Worm (Caenorhabditis elegans) whole organism, L3 larva: Measurements from ENCODE around the gene lec-1.

ENCODE experiments used
- ZK546.5 ChIP-seq: sonication (generic microtip); optimal IDR thresholded peaks from 2 replicates; lab custom pipeline; 2017; ENCODE audit warnings: missing biosample characterization, missing genetic modification characterization
- ceh-28 ChIP-seq: fragments of 150-350 bp; optimal IDR thresholded peaks from 2 replicates; lab custom pipeline; 2014; ENCODE audit warnings: missing biosample characterization, missing genetic modification reagents, missing genetic modification characterization
- ceh-9 ChIP-seq: sonication (generic microtip); optimal IDR thresholded peaks from 2 replicates; lab custom pipeline; 2018; ENCODE audit warnings: missing biosample characterization, missing genetic modification characterization
- egl-27 ChIP-seq: sonication (generic microtip); optimal IDR thresholded peaks from 4 replicates; lab custom pipeline; 2017; ENCODE audit warnings: missing biosample characterization, missing genetic modification reagents, missing genetic modification characterization
- egl-5 ChIP-seq: fragments of 150-350 bp; optimal IDR thresholded peaks from 2 replicates; lab custom pipeline; 2017; ENCODE audit warnings: missing biosample characterization, missing genetic modification reagents, missing genetic modification characterization, inconsistent platforms
- elt-1 ChIP-seq: fragments of 150-350 bp; optimal IDR thresholded peaks from 2 replicates; lab custom pipeline; 2014; ENCODE audit warnings: missing biosample characterization, missing genetic modification characterization
- elt-2 ChIP-seq: sonication (generic microtip); optimal IDR thresholded peaks from 2 replicates; lab custom pipeline; 2016; ENCODE audit warnings: missing genetic modification reagents, mild to moderate bottlenecking, missing genetic modification characterization, missing compliant biosample characterization
- elt-3 ChIP-seq, 3 experiments: fragments of 150-350 bp in 1 of 3; sonication (generic microtip) in 2 of 3; optimal IDR thresholded peaks; 2 replicates in 2 of 3; 4 replicates in 1 of 3; lab custom pipeline; 2014 to 2017; ENCODE audit warnings: missing biosample characterization in 3 of 3, missing genetic modification characterization in 3 of 3
- eor-1 ChIP-seq, 2 experiments: fragments of 150-350 bp; optimal IDR thresholded peaks; 2 replicates each; lab custom pipeline; 2014 to 2018; ENCODE audit warnings: missing biosample characterization in 2 of 2, missing genetic modification characterization in 2 of 2
- fkh-2 ChIP-seq: fragments of 150-350 bp; optimal IDR thresholded peaks from 2 replicates; lab custom pipeline; 2014; ENCODE audit warnings: missing biosample characterization, missing genetic modification reagents, missing genetic modification characterization
- fos-1 ChIP-seq: fragments of 150-350 bp; optimal IDR thresholded peaks from 2 replicates; lab custom pipeline; 2014; ENCODE audit warnings: missing biosample characterization, missing genetic modification characterization
- jun-1 ChIP-seq: fragments of 150-350 bp; optimal IDR thresholded peaks from 2 replicates; lab custom pipeline; 2014; ENCODE audit warnings: missing biosample characterization, missing genetic modification reagents, missing genetic modification characterization
- lin-15B ChIP-seq: fragments of 150-350 bp; optimal IDR thresholded peaks from 2 replicates; lab custom pipeline; 2014; ENCODE audit warnings: missing biosample characterization, missing genetic modification characterization
- lin-39 ChIP-seq: fragments of 150-350 bp; optimal IDR thresholded peaks from 2 replicates; lab custom pipeline; 2018; ENCODE audit warnings: missing biosample characterization, missing genetic modification reagents, missing genetic modification characterization
- lsy-12 ChIP-seq: sonication (generic microtip); optimal IDR thresholded peaks from 2 replicates; lab custom pipeline; 2016; ENCODE audit warnings: mild to moderate bottlenecking, missing genetic modification characterization, missing compliant biosample characterization
- mdl-1 ChIP-seq: fragments of 150-350 bp; optimal IDR thresholded peaks from 2 replicates; lab custom pipeline; 2014; ENCODE audit warnings: missing biosample characterization, missing genetic modification characterization
- nhr-11 ChIP-seq: fragments of 150-350 bp; optimal IDR thresholded peaks from 2 replicates; lab custom pipeline; 2014; ENCODE audit warnings: missing biosample characterization, missing genetic modification characterization
- nhr-12 ChIP-seq: fragments of 150-350 bp; optimal IDR thresholded peaks from 2 replicates; lab custom pipeline; 2014; ENCODE audit warnings: missing biosample characterization, missing genetic modification characterization
- nhr-23 ChIP-seq: fragments of 150-350 bp; optimal IDR thresholded peaks from 2 replicates; lab custom pipeline; 2014; ENCODE audit warnings: missing biosample characterization, missing genetic modification reagents, missing genetic modification characterization
- nhr-237 ChIP-seq: fragments of 150-350 bp; optimal IDR thresholded peaks from 2 replicates; lab custom pipeline; 2014; ENCODE audit warnings: missing biosample characterization, missing genetic modification characterization
- nhr-25 ChIP-seq: sonication (generic microtip); optimal IDR thresholded peaks from 2 replicates; lab custom pipeline; 2017; ENCODE audit warnings: missing biosample characterization, missing genetic modification characterization
- nhr-28 ChIP-seq: fragments of 150-350 bp; optimal IDR thresholded peaks from 2 replicates; lab custom pipeline; 2014; ENCODE audit warnings: missing biosample characterization, missing genetic modification characterization
- nhr-43 ChIP-seq: sonication (generic microtip); optimal IDR thresholded peaks from 2 replicates; lab custom pipeline; 2016; ENCODE audit warnings: mild to moderate bottlenecking, missing genetic modification characterization, missing compliant biosample characterization; ENCODE audit not compliant: poor library complexity, severe bottlenecking
- nhr-67 ChIP-seq: fragments of 150-350 bp; optimal IDR thresholded peaks from 2 replicates; lab custom pipeline; 2014; ENCODE audit warnings: missing biosample characterization, missing genetic modification characterization
- nhr-76 ChIP-seq: fragments of 150-350 bp; sonication (generic microtip); optimal IDR thresholded peaks from 5 replicates; lab custom pipeline; 2014; ENCODE audit warnings: missing biosample characterization, missing genetic modification characterization
- pha-4 ChIP-seq: fragments of 150-350 bp; optimal IDR thresholded peaks from 2 replicates; lab custom pipeline; 2014; ENCODE audit warnings: missing biosample characterization, missing genetic modification reagents, missing genetic modification characterization
- pqm-1 ChIP-seq: fragments of 150-350 bp; optimal IDR thresholded peaks from 2 replicates; lab custom pipeline; 2017; ENCODE audit warnings: missing biosample characterization, missing genetic modification characterization, inconsistent platforms
- sea-2 ChIP-seq: fragments of 150-350 bp; sonication (generic microtip); optimal IDR thresholded peaks from 4 replicates; lab custom pipeline; 2014; ENCODE audit warnings: missing biosample characterization, missing genetic modification reagents, missing genetic modification characterization
- skn-1 ChIP-seq: fragments of 150-350 bp; optimal IDR thresholded peaks from 2 replicates; lab custom pipeline; 2014; ENCODE audit warnings: missing biosample characterization, missing genetic modification characterization
- tbx-2 ChIP-seq: sonication (generic microtip); optimal IDR thresholded peaks from 2 replicates; lab custom pipeline; 2016; ENCODE audit warnings: mild to moderate bottlenecking, missing genetic modification characterization, missing compliant biosample characterization
- unc-39 ChIP-seq: sonication (generic microtip); optimal IDR thresholded peaks from 4 replicates; lab custom pipeline; 2017; ENCODE audit warnings: missing biosample characterization, missing genetic modification characterization
- unc-62 ChIP-seq: fragments of 150-350 bp; sonication (generic microtip); optimal IDR thresholded peaks from 4 replicates; lab custom pipeline; 2014; ENCODE audit warnings: missing biosample characterization, missing genetic modification reagents, missing genetic modification characterization
- ztf-11 ChIP-seq: fragments of 150-350 bp; optimal IDR thresholded peaks from 2 replicates; lab custom pipeline; 2014; ENCODE audit warnings: missing biosample characterization, missing genetic modification characterization
- ztf-4 ChIP-seq: fragments of 150-350 bp; optimal IDR thresholded peaks from 2 replicates; lab custom pipeline; 2014; ENCODE audit warnings: missing biosample characterization, missing genetic modification characterization

lec-1 gene

DNA sequence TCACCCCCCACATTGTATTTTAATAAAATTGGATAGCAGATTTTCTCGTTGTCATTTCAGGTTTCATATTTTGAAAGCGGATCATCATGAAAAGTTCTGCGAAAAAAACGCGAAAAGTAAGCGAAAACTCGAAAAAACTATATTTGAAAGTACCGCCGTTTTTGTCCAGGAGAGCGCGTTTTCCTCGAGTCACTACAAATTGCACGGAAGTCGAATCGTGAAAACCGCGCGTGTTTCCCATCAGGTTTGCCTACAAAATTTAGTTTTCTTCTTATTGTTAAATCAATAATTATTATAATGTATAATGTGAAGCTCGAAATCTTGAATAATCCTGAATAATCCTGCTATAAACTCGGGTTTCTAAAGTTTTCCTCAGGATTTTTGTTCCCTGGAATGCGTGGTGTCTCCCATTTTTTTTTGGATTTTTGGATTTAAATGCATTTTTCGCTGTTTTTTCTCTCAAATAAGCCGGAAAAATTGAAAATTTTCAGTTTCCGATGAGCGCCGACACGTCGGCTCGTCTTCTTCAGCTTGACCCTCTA lies 4.4 kb downstream of the lec-1 start, which contains the start of gene btf-1 (continued):
- peak; percentile 60 for TF ChIP-seq skn-1

DNA sequence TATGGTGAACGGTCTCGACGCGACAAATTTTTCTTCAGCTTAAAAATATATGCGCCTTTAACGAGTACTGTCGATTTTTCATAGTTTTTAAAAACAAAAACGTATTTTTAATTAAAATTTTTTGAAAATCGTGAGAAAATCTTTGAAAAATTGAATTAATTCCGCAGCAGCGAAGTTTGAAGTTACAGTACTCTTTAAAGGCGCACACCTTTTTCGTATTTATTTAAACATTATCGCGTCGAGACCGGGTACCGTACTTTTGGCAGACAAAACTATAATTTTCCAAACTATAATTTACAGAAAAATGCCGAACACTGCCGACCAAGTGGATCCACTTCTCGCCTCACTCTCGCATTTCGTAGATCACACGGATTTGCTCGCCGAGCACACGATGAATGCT lies 20.4 kb downstream of the lec-1 start, which contains the start of gene F15D4.2:
F15D4.2 (plus strand) TSS at position 301 of the 400 bp plus-strand sequence.
- TF ChIP-seq ceh-9 (tag; lab: Kevin White, UChicago) = no peak
- no peak for TF ChIP-seq pqm-1 (tag; lab: Kevin White, UChicago)
- no peak for TF ChIP-seq nhr-25 (tag; lab: Kevin White, UChicago)
- no peak for TF ChIP-seq mdl-1 (tag; lab: Kevin White, UChicago)
- TF ChIP-seq nhr-43 (tag; lab: Kevin White, UChicago) = no peak
- no peak for TF ChIP-seq nhr-76
- no peak for TF ChIP-seq pha-4 (tag; lab: Kevin White, UChicago)
- no peak for TF ChIP-seq tbx-2 (tag; lab: Kevin White, UChicago)
- no peak for TF ChIP-seq fos-1 (tag; lab: Kevin White, UChicago)
- no peak for TF ChIP-seq elt-3 (tag; optimal IDR thresholded peaks at IDR 0.05; lab: Kevin White, UChicago)
- TF ChIP-seq elt-1 (tag; lab: Kevin White, UChicago) = no peak
- TF ChIP-seq sea-2 (GFP tag; lab: Kevin White, UChicago) = no peak
- TF ChIP-seq nhr-23 (tag; lab: Kevin White, UChicago) = no peak
- no peak for TF ChIP-seq egl-5 (tag; lab: Kevin White, UChicago)
- no peak for TF ChIP-seq nhr-11
- TF ChIP-seq unc-62 (GFP tag; lab: Kevin White, UChicago) = no peak
- TF ChIP-seq nhr-67 (tag; lab: Kevin White, UChicago) = no peak
- no peak for TF ChIP-seq lsy-12 (tag; lab: Kevin White, UChicago)
- no peak for TF ChIP-seq eor-1 (tag; optimal IDR thresholded peaks at IDR 0.05; lab: Kevin White, UChicago)

DNA sequence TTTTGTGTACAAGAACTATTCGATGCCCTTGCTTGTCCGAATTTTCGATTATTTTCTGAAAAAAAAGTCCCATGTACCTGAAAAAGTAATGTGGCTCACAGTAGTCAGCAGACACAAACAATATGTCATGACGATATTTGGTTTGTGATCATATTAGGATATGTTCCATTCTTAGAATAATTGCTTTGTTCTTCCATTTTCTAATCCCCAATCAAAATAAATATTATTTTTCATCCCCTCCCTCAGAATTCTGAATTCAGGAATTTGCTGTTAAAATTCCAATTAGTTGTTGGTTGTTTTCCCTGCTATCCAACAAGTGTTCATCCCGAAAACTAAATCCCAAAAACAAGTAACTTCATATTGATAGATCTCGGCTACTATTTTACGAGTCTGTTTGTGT lies 24.0 kb downstream of the lec-1 start:
- TF ChIP-seq elt-1 (tag; lab: Kevin White, UChicago) (no peak), lin-39 (tag; lab: Kevin White, UChicago) (no peak), pqm-1 (tag; lab: Kevin White, UChicago) (no peak)

DNA sequence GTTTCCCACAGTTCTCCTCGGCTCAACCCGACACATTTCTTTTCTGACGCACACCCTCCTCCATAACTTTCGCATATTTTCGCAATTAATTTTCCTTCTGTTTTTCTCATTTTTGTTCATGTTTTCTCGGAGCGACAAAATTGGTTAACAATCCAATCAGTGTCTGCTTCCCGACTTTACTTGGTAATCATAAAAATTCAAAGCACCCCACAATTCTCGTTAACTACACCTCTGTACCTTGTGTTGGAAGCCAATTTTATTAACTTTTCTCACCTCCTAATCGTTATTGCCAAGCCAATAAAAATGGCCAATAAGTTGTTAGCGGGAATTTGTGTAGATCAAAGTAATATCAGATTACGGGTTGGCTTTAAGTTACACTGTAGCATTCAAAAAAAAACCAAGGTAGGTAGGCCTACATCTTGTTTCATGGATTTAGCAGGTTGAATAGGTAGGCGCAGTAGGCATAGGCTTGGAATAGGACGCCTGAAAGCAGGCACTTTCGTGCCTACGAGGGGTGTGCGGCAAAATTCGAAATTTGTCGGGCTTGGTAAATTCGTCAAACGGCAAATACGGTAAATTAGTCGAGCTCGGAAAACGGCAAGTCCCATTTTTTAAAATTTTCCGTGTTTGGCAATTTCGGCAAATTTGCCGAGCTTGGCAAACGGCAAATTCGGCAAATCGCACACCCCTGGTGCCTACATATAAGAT lies 35.3 kb downstream of the lec-1 start:
- TF ChIP-seq unc-39 (no peak), nhr-11 (peak; percentile 90), pha-4 (tag; lab: Kevin White, UChicago) (no peak)

DNA sequence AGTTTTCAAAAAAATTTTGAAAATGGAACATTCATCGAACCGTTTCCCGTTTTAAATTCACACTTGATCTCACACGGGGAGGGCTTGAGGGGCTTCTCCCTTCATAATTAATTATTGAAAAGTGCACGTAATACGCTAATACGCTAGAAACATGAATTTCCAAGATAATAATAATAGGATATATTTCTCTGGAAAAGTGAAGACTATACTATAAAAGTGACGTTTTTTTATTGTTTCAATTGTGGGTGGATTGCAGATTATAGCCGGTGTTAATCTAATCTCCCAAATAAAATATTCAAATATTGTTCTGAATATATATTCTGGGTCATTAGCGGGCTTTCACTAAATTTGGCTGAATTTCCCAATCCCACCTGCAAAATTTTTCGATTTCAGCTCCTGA lies 38.4 kb downstream of the lec-1 start:
- no peak for TF ChIP-seq elt-3 (tag; optimal IDR thresholded peaks at IDR 0.05; lab: Kevin White, UChicago)
- no peak for TF ChIP-seq fos-1 (tag; lab: Kevin White, UChicago)

DNA sequence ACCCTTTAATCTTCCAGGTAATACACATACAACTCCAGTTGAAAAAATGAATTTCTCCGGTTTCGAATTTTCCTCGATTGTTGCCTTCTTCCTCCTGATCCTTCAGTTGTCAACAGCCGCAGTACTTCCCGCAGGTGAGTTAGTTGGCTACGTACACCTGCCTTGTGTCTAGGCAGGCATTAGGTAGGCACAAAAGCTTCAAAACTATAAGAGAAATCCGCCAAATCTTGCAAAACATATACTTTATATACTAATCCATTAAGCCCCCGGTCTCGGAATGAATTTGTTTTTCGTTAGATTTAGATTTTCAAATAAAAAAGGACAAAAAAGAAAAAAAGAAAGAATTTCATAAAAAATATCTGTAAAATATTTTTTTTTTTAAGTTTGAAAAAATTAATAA lies 39.9 kb downstream of the lec-1 start, which contains the start of gene flp-16:
flp-16 (plus strand) TSS at position 18 of the 400 bp plus-strand sequence.
- TF ChIP-seq lsy-12 (tag; lab: Kevin White, UChicago) = no peak
- no peak for TF ChIP-seq pha-4 (tag; lab: Kevin White, UChicago)
- TF ChIP-seq nhr-43 (tag; lab: Kevin White, UChicago) = no peak
- no peak for TF ChIP-seq lin-15B
- TF ChIP-seq mdl-1 (tag; lab: Kevin White, UChicago) = no peak
- TF ChIP-seq fkh-2 = no peak
- TF ChIP-seq nhr-237 (tag; lab: Kevin White, UChicago) = no peak

DNA sequence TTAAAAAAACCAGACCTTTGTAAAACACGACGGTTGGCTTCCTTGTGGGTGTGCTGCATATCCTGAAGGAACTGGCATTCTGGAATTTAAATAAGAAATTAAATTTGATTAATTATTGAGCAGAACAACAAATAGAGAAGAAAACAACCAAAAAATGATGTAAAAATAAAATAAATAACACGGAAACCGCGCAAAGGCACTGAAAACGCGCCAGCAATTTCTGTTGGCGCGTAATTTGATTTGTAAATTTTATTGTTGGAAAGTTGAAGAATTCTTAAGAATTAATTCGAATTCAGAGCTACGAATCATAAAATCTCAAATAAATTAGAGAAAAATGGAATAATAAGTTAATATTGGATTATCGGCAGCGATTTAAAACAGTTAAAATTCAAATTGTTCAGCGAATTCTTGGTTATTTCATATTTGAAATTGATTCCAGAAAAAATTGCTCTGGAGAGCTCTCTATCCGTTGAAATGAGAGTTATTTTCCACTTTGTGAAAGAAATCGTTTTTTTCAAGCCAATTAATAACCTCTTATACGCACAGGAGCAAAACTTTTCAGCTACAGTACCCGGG lies 42.6 kb downstream of the lec-1 start, which contains the start of gene romo-1:
romo-1 (minus strand) TSS at position 79 of the 576 bp plus-strand sequence.
- TF ChIP-seq tbx-2 (tag; lab: Kevin White, UChicago) (peak; percentile 42), mdl-1 (tag; lab: Kevin White, UChicago) (no peak), nhr-67 (tag; lab: Kevin White, UChicago) (no peak), elt-2 (tag; lab: Kevin White, UChicago) (peak; percentile 35), lsy-12 (tag; lab: Kevin White, UChicago) (no peak), egl-27 (tag; lab: Kevin White, UChicago) (no peak), ztf-11 (tag; lab: Kevin White, UChicago) (no peak), egl-5 (tag; lab: Kevin White, UChicago) (peak; percentile 52), lin-15B (peak; percentile 77), ZK546.5 (tag; lab: Kevin White, UChicago) (no peak), nhr-237 (tag; lab: Kevin White, UChicago) (no peak), nhr-12 (tag; lab: Kevin White, UChicago) (no peak), ceh-9 (tag; lab: Kevin White, UChicago) (no peak), nhr-23 (tag; lab: Kevin White, UChicago) (peak; percentile 77), sea-2 (GFP tag; lab: Kevin White, UChicago) (no peak), ceh-28 (tag; lab: Kevin White, UChicago) (no peak), nhr-43 (tag; lab: Kevin White, UChicago) (peak; percentile 59), elt-3 (tag; optimal IDR thresholded peaks at IDR 0.05; lab: Kevin White, UChicago) (no peak), pqm-1 (tag; lab: Kevin White, UChicago) (no peak), skn-1 (peak; percentile 26), pha-4 (tag; lab: Kevin White, UChicago) (peak; percentile 90), fos-1 (tag; lab: Kevin White, UChicago) (no peak), ztf-4 (tag; lab: Kevin White, UChicago) (no peak), jun-1 (no peak), eor-1 (tag; optimal IDR thresholded peaks at IDR 0.05; lab: Kevin White, UChicago) (no peak), nhr-28 (tag; lab: Kevin White, UChicago) (no peak)
